Worm (Caenorhabditis elegans) whole organism, L4/young adult: ENCODE data around the gene chd-3.

ENCODE experiments used
- dao-5 ChIP-seq: sonication (generic microtip); optimal IDR thresholded peaks from 2 replicates; lab custom pipeline; 2016; ENCODE audit warnings: missing genotype, missing genetic modification characterization, moderate library complexity, missing compliant biosample characterization
- him-1 ChIP-seq: sonication (generic microtip); optimal IDR thresholded peaks from 2 replicates; lab custom pipeline; 2016; ENCODE audit warnings: missing genotype, missing genetic modification reagents, missing genetic modification characterization, missing compliant biosample characterization

- no peak for TF ChIP-seq dao-5 (tag; lab: Kevin White, UChicago)
- TF ChIP-seq him-1: no peak
Measured at ce11 chrX:12844170-12844569, 8.2 kb downstream of the chd-3 start.
